Fruit fly (Drosophila melanogaster): Measurements from ENCODE around the gene CG11327.

The CG11327 gene

DNA sequence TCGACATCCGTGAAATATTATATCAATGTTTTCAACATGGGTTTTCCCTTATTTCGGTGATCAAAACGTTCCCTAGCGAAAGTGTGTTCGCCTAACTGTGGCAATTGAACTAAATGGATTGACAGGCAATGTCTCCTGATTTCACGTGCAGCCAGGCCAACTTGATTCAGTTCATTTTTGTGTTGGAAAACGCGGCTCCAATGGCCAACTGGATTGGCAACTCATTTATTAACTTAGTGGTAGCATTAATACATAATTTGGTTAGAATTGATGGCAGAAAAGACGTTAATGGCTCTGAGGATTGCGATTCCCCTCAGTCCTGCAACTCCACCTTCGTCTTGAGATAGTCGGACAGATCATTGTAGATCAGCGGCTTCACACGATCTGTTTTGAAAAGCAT, at the start of gene CG11327:
Gene CG11327, minus strand, starts transcription at position 101 of the 400 bp plus-strand sequence.
- TF ChIP-seq CG17801 (GFP tag; optimal IDR thresholded peaks at IDR 0.05; ENCODE audit: partially characterized antibody), result no peak

- TF ChIP-seq CG17801 (GFP tag; optimal IDR thresholded peaks at IDR 0.05; ENCODE audit: partially characterized antibody), result no peak
These were observed 46.1 kb upstream of the CG11327 start, which contains the start of gene TTLL3B for dm6 chr2L:6732566-6732965. TTLL3B (plus strand) TSS chr2L:6732866.

DNA sequence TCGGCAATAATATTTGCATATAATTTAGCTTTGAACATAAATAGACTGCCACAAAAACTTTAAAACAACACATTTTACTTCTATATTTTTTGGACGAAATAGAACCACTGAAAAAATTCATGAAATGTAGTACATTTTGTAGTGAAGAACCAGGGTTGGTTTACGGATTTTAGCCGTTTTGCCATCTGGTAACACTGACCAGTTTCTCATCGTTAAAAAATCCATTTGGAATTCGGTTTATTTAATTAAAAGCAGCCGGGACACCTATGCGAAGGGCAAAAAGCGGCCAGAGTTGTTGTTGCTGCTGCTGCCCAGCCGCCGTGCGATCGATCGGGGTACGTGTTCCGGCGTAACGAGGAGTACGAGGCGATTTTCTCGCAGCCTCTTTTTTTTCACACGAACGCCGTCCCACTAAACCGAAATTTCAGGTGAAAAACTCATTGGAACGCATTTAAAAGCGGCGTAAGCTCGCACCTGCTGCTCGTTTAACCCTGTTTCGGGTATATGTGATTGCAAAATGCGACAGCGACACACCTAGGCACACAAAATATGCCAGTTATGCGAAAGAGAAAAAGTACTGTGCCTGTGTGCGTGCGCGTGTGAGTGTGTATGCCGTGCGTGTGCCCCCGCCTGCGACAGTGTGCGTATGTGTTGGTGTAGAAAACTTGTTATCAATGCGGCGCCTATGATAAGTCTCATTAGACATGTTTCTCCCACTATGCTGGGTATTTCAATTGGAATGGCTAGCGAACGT, 37.4 kb upstream of the CG11327 start, which contains the start of gene Liprin-alpha:
Gene Liprin-alpha, plus strand, starts transcription at position 154 of the 754 bp plus-strand sequence.
- no peak for TF ChIP-seq CG17801 (GFP tag; optimal IDR thresholded peaks at IDR 0.05; ENCODE audit: partially characterized antibody)

DNA sequence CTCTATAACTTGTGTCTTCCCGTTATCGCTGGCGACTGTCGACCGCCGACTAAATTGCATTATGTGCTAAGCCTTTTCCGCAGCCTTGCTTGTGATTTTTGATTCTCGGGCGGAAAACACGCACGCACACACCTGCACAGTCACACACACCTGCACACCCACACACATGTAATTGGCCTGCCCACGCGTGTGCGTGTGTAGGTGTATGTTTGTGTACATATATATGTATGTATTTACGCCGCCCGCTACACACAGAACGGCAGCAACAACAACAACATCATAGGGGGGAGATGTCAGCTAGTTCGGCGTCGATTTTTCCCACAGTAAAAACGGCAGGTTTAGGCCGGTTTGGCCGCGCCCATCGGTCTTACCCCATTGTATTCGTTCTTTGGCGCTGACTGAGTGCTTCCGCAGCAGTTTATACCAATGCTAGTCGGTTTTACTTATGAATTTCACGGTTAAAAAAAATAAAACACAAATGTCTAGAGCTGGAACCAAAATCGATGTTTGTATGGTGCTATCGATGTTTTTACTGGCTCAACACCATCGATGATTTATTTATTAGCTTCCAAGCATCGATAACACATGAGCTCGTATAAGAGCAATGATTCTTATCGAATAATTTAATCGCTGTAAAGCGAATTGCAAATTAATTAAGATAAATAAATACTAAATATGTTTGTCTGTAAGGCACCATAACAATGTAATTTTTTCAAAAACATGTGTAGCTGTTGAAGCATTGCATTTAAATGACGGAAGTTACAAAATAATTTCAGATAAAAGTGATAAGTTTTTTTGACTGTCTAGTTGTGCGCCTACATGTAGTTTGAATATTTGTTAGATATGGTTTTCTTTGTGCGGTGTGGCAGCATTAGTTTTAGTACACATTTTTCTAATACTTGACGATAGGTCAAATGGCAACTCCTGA, 36.6 kb upstream of the CG11327 start, which contains the start of gene homer:
Gene homer, minus strand, starts transcription at position 538 of the 928 bp plus-strand sequence.
- TF ChIP-seq CG17801 (GFP tag; optimal IDR thresholded peaks at IDR 0.05; ENCODE audit: partially characterized antibody), result no peak

DNA sequence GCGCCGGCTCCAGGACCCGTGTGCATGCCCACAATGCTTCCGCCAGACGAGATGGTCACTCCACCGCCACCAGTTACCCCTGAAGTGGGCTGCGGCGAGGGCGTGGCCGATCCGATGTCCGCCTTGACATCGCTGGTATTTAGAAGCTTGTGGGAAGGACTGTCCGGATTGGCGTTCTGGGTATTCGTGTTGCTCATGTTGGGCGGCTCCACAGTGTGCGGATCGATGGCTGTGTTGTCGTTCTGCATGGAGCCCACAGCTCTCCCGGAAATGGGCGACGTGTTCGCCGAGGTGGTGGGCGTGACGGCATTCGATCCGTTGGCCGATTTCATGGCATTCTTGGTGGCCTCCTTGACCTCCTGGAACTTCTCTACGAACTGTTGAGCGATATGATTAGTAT, 35.2 kb upstream of the CG11327 start:
- no peak for TF ChIP-seq CG17801 (GFP tag; optimal IDR thresholded peaks at IDR 0.05; ENCODE audit: partially characterized antibody)

dm6 chr2L:6717460-6717859, 30.9 kb upstream of the CG11327 start, which contains the start of gene Aatf:
Aatf (plus strand) TSS chr2L:6717625.
- TF ChIP-seq CG17801 (GFP tag; optimal IDR thresholded peaks at IDR 0.05; ENCODE audit: partially characterized antibody), result peak; percentile 44

dm6 chr2L:6716921-6717320, 30.4 kb upstream of the CG11327 start:
- TF ChIP-seq CG17801 (GFP tag; optimal IDR thresholded peaks at IDR 0.05; ENCODE audit: partially characterized antibody), result no peak

DNA sequence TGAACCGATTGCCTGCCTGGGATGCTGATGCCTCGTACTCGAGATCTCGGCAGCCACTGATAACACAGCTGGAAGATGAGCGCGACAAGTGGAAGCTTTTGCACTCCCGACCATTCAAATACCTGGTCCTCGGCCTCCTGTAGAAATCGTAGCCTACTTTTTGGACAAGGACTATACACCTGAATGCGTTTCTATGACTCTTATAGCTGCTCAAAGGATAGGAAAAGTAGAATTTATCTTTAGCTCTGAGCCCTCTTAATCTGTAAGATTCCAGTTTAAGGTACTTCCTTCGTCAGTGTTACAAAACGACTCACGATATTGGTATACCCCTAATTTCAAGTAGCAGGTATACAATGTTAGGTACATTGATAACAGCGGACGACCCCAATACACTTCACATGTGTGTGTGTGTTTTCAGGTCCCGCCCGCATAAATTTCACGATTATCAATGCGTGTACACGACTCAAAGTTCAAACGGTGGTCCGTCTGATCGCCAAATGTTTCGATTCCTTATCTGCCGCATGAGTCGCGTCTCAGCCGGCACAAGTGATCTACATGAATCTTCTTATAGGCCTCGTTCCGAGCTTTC, 29.8 kb upstream of the CG11327 start, which contains the start of gene AkhR:
Gene AkhR, minus strand, starts transcription at position 5 of the 589 bp plus-strand sequence.
- no peak for TF ChIP-seq CG17801 (GFP tag; optimal IDR thresholded peaks at IDR 0.05; ENCODE audit: partially characterized antibody)

DNA sequence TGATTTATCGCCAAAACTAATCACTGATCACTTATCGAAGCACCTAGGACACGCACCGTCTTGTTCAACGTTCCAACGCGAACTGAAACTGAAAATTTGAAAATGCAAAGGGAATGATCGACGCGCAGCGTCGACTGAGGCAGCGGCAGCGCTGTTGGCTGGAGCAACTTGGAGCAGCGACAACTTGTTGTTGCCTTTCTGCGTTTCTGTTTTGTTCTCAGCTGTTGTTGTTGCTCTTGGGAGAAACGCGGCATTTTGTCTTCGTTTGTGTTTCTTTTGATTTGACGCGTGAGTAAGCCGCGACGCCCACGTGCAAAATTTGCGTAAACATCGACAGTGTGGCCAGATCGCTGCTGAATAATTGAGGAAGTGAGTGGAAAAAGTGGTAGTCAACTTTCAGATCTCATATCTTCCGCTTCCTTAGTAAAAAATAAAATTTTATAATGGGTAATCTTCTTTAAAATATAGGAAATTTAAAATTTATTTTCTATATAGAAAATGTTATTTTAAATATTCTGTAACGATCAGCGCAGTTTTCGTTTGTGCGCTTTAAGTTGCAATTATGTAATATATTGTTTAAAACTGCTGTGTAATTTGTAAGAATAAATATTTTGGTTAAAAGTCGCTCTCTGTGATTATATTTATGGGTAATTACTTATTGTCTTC, 22.6 kb upstream of the CG11327 start, which contains the start of gene Tsp:
Gene Tsp, minus strand, starts transcription at position 90 of the 666 bp plus-strand sequence.
- TF ChIP-seq CG17801 (GFP tag; optimal IDR thresholded peaks at IDR 0.05; ENCODE audit: partially characterized antibody), result no peak

dm6 chr2L:6706368-6706919, 19.9 kb upstream of the CG11327 start:
- TF ChIP-seq CG17801 (GFP tag; optimal IDR thresholded peaks at IDR 0.05; ENCODE audit: partially characterized antibody), result no peak

dm6 chr2L:6705081-6705480, 18.6 kb upstream of the CG11327 start:
- TF ChIP-seq CG17801 (GFP tag; optimal IDR thresholded peaks at IDR 0.05; ENCODE audit: partially characterized antibody), result no peak

dm6 chr2L:6701409-6702199, 15.1 kb upstream of the CG11327 start:
- TF ChIP-seq CG17801 (GFP tag; optimal IDR thresholded peaks at IDR 0.05; ENCODE audit: partially characterized antibody), result no peak

DNA sequence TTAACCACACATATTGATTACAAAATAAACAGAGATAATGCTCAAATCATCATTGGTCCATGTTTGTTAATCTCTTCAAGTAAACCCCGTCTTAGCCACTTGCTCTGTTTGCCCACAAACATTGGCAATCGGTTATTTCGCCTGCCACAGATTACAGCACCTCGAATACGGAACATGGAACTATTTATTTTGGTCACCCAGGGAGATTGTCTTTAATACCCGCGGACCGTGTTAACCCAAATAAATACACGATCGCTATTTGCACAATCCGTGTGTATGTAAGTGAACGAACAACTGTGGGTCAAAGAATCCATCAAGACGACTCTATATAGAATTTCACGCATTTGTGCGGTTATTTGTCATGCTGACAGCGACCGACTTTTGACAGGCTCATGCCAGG, 14.2 kb upstream of the CG11327 start:
- TF ChIP-seq CG17801 (GFP tag; optimal IDR thresholded peaks at IDR 0.05; ENCODE audit: partially characterized antibody), result no peak

All from ovary, adult (tissue).